Worm (Caenorhabditis elegans) whole organism, young adult: ENCODE measurements around the gene R02D5.9.

Experiments used
- B0261.1 ChIP-seq: sonication (generic microtip); optimal IDR thresholded peaks from 2 replicates; lab custom pipeline; 2016; ENCODE audit warnings: mild to moderate bottlenecking, missing genetic modification characterization, moderate library complexity, missing compliant biosample characterization
- B0336.3 ChIP-seq: fragments of 200-800 bp; sonication (Bioruptor generic); IDR thresholded peaks from 2 replicates; pipeline ENCODE4 v1.3.6; 2022; ENCODE audit warnings: missing genetic modification characterization, missing compliant biosample characterization
- F23B12.7 ChIP-seq: sonication (generic microtip); optimal IDR thresholded peaks from 2 replicates; lab custom pipeline; 2017; ENCODE audit warnings: missing genetic modification characterization, mild to moderate bottlenecking, missing compliant biosample characterization, antibody characterized with exemption, moderate library complexity; ENCODE audit not compliant: insufficient read depth
- F33H1.4 ChIP-seq: fragments of 200-800 bp; sonication (Bioruptor generic); IDR thresholded peaks from 2 replicates; pipeline ENCODE4 v1.3.6; 2022; ENCODE audit warnings: missing genetic modification reagents, missing genetic modification characterization, missing compliant biosample characterization
- F37B4.10 ChIP-seq: fragments of 200-800 bp; sonication (Bioruptor generic); IDR thresholded peaks from 2 replicates; pipeline ENCODE4 v1.3.6; 2022; ENCODE audit warnings: missing genetic modification characterization, missing compliant biosample characterization
- F55B11.4 ChIP-seq: sonication (generic microtip); optimal IDR thresholded peaks from 2 replicates; lab custom pipeline; 2016; ENCODE audit warnings: missing compliant biosample characterization, missing genetic modification characterization, borderline replicate concordance; ENCODE audit not compliant: insufficient read depth
- Y53G8AR.9 ChIP-seq: fragments of 200-800 bp; sonication (Bioruptor generic); conservative IDR thresholded peaks from 2 replicates; pipeline ENCODE4 v1.3.6; 2022; ENCODE audit warnings: missing genetic modification reagents, missing genetic modification characterization, missing compliant biosample characterization
- Y56A3A.18 ChIP-seq: fragments of 200-800 bp; sonication (Bioruptor generic); IDR thresholded peaks from 2 replicates; pipeline ENCODE4 v1.3.6; 2022; ENCODE audit warnings: missing genetic modification reagents, missing genetic modification characterization, missing compliant biosample characterization
- Y79H2A.3 ChIP-seq: fragments of 200-800 bp; sonication (Bioruptor generic); conservative IDR thresholded peaks from 2 replicates; pipeline ENCODE4 v1.3.6; 2022; ENCODE audit warnings: missing genetic modification reagents, missing genetic modification characterization, missing compliant biosample characterization
- ZK185.1 ChIP-seq: sonication (generic microtip); optimal IDR thresholded peaks from 2 replicates; lab custom pipeline; 2016; ENCODE audit warnings: mild to moderate bottlenecking, missing genetic modification characterization, missing compliant biosample characterization; ENCODE audit not compliant: poor library complexity, severe bottlenecking
- aptf-2 ChIP-seq: fragments of 200-800 bp; sonication (Bioruptor generic); conservative IDR thresholded peaks from 2 replicates; pipeline ENCODE4 v1.3.6; 2022; ENCODE audit warnings: missing genetic modification reagents, missing genetic modification characterization, missing compliant biosample characterization
- attf-6 ChIP-seq: fragments of 200-800 bp; sonication (Bioruptor generic); IDR thresholded peaks from 2 replicates; pipeline ENCODE4 v1.3.6; 2022; ENCODE audit warnings: missing genetic modification reagents, missing genetic modification characterization, missing compliant biosample characterization
- bed-2 ChIP-seq: fragments of 200-800 bp; sonication (Bioruptor generic); IDR thresholded peaks from 2 replicates; pipeline ENCODE4 v1.3.6; 2022; ENCODE audit warnings: missing genetic modification reagents, missing genetic modification characterization, missing compliant biosample characterization
- cebp-2 ChIP-seq: fragments of 200-800 bp; sonication (Bioruptor generic); IDR thresholded peaks from 2 replicates; pipeline ENCODE4 v1.3.6; 2022; ENCODE audit warnings: missing genetic modification characterization, missing compliant biosample characterization
- die-1 ChIP-seq: sonication (generic microtip); optimal IDR thresholded peaks from 2 replicates; lab custom pipeline; 2016; ENCODE audit warnings: missing genotype, mild to moderate bottlenecking, missing genetic modification characterization, missing compliant biosample characterization
- dox-1 ChIP-seq: fragments of 200-800 bp; sonication (Bioruptor generic); IDR thresholded peaks from 2 replicates; pipeline ENCODE4 v1.3.6; 2022; ENCODE audit warnings: missing genetic modification reagents, missing genetic modification characterization, missing compliant biosample characterization
- efl-1 ChIP-seq: fragments of 150-350 bp; optimal IDR thresholded peaks from 2 replicates; lab custom pipeline; 2014; ENCODE audit warnings: missing biosample characterization, missing genetic modification reagents, missing genetic modification characterization
- egrh-3 ChIP-seq: fragments of 200-800 bp; sonication (Bioruptor generic); IDR thresholded peaks from 2 replicates; pipeline ENCODE4 v1.3.6; 2022; ENCODE audit warnings: missing genetic modification reagents, missing genetic modification characterization, missing compliant biosample characterization
- ekl-4 ChIP-seq: fragments of 200-800 bp; sonication (Bioruptor generic); IDR thresholded peaks from 2 replicates; pipeline ENCODE4 v1.3.6; 2022; ENCODE audit warnings: missing genetic modification reagents, missing genetic modification characterization, missing compliant biosample characterization
- ets-4 ChIP-seq: fragments of 200-800 bp; sonication (Bioruptor generic); optimal IDR thresholded peaks from 2 replicates; lab custom pipeline; 2018; ENCODE audit warnings: mild to moderate bottlenecking, missing genetic modification characterization, missing compliant biosample characterization
- hlh-12 ChIP-seq: sonication (generic microtip); optimal IDR thresholded peaks from 2 replicates; lab custom pipeline; 2016; ENCODE audit warnings: missing genetic modification characterization, missing compliant biosample characterization
- hlh-26 ChIP-seq: fragments of 200-800 bp; sonication (Bioruptor generic); conservative IDR thresholded peaks from 2 replicates; pipeline ENCODE4 v1.3.6; 2022; ENCODE audit warnings: missing genetic modification reagents, missing genetic modification characterization, missing compliant biosample characterization
- hmg-1.2 ChIP-seq: fragments of 200-800 bp; sonication (Bioruptor generic); IDR thresholded peaks from 2 replicates; pipeline ENCODE4 v1.3.6; 2022; ENCODE audit warnings: missing genetic modification reagents, missing genetic modification characterization, missing compliant biosample characterization
- hsf-1 ChIP-seq: fragments of 200-800 bp; sonication (Bioruptor generic); IDR thresholded peaks from 2 replicates; pipeline ENCODE4 v1.3.6; 2022; ENCODE audit warnings: missing genetic modification reagents, missing genetic modification characterization, missing compliant biosample characterization
- lin-35 ChIP-seq, 3 experiments: fragments of 150-350 bp in 2 of 3; sonication (generic microtip) in 1 of 3; optimal IDR thresholded peaks; 2 replicates each; lab custom pipeline; 2014 to 2018; ENCODE audit warnings: missing biosample characterization in 3 of 3, missing genetic modification characterization in 3 of 3, missing genetic modification reagents in 3 of 3
- lin-54 ChIP-seq: fragments of 200-800 bp; sonication (Bioruptor generic); optimal IDR thresholded peaks from 2 replicates; lab custom pipeline; 2018; ENCODE audit warnings: mild to moderate bottlenecking, missing genetic modification characterization, missing compliant biosample characterization
- lir-1 ChIP-seq: fragments of 200-800 bp; sonication (Bioruptor generic); conservative IDR thresholded peaks from 2 replicates; pipeline ENCODE4 v1.3.6; 2022; ENCODE audit warnings: missing genetic modification reagents, missing genetic modification characterization, missing compliant biosample characterization
- lsl-1 ChIP-seq: fragments of 200-800 bp; sonication (Bioruptor generic); optimal IDR thresholded peaks from 2 replicates; lab custom pipeline; 2018; ENCODE audit warnings: mild to moderate bottlenecking, missing genetic modification characterization, moderate library complexity, missing compliant biosample characterization
- madf-10 ChIP-seq: sonication (generic microtip); optimal IDR thresholded peaks from 2 replicates; lab custom pipeline; 2016; ENCODE audit warnings: mild to moderate bottlenecking, missing genetic modification characterization, missing compliant biosample characterization
- madf-8 ChIP-seq: fragments of 200-800 bp; sonication (Bioruptor generic); conservative IDR thresholded peaks from 2 replicates; pipeline ENCODE4 v1.3.6; 2022; ENCODE audit warnings: missing genetic modification reagents, missing genetic modification characterization, missing compliant biosample characterization
- nfya-2 ChIP-seq: fragments of 200-800 bp; sonication (Bioruptor generic); IDR thresholded peaks from 2 replicates; pipeline ENCODE4 v1.3.6; 2022; ENCODE audit warnings: missing genetic modification reagents, missing genetic modification characterization, missing compliant biosample characterization
- nfyb-1 ChIP-seq: fragments of 200-800 bp; sonication (Bioruptor generic); IDR thresholded peaks from 2 replicates; pipeline ENCODE4 v1.3.6; 2022; ENCODE audit warnings: missing genetic modification reagents, missing genetic modification characterization, missing compliant biosample characterization
- nhr-27 ChIP-seq: fragments of 200-800 bp; sonication (Bioruptor generic); optimal IDR thresholded peaks from 2 replicates; lab custom pipeline; 2018; ENCODE audit warnings: mild to moderate bottlenecking, missing genetic modification characterization, moderate library complexity, missing compliant biosample characterization
- nhr-80 ChIP-seq: sonication (generic microtip); optimal IDR thresholded peaks from 2 replicates; lab custom pipeline; 2016; ENCODE audit warnings: missing genetic modification characterization, missing compliant biosample characterization
- rcor-1 ChIP-seq: fragments of 200-800 bp; sonication (Bioruptor generic); IDR thresholded peaks from 2 replicates; pipeline ENCODE4 v1.3.6; 2022; ENCODE audit warnings: missing genetic modification reagents, missing genetic modification characterization, missing compliant biosample characterization
- rpc-1 ChIP-seq, 2 experiments: fragments of 150-350 bp in 1 of 2; sonication (generic microtip) in 1 of 2; optimal IDR thresholded peaks; 2 replicates each; lab custom pipeline; 2014 to 2018; ENCODE audit warnings: missing biosample characterization in 1 of 2, missing genetic modification characterization in 1 of 2, missing genetic modification reagents in 1 of 2, missing genotype in 1 of 2
- sdz-38 ChIP-seq: sonication (generic microtip); optimal IDR thresholded peaks from 2 replicates; lab custom pipeline; 2016; ENCODE audit warnings: missing genotype, missing genetic modification characterization, missing compliant biosample characterization
- snpc-1.1 ChIP-seq: sonication (generic microtip); optimal IDR thresholded peaks from 2 replicates; lab custom pipeline; 2017; ENCODE audit warnings: missing genetic modification characterization, mild to moderate bottlenecking, missing compliant biosample characterization, antibody characterized with exemption, moderate library complexity, missing genotype, missing genetic modification reagents; ENCODE audit not compliant: insufficient read depth
- snpc-1.3 ChIP-seq: sonication (generic microtip); optimal IDR thresholded peaks from 2 replicates; lab custom pipeline; 2017; ENCODE audit warnings: missing genetic modification characterization, mild to moderate bottlenecking, missing compliant biosample characterization, antibody characterized with exemption, moderate library complexity, missing genotype, missing genetic modification reagents; ENCODE audit not compliant: insufficient read depth
- snpc-3.4 ChIP-seq: sonication (generic microtip); optimal IDR thresholded peaks from 2 replicates; lab custom pipeline; 2017; ENCODE audit warnings: missing genetic modification characterization, mild to moderate bottlenecking, missing compliant biosample characterization, antibody characterized with exemption, moderate library complexity, missing genotype, missing genetic modification reagents
- snpc-4 ChIP-seq, 5 experiments: fragments of 150-350 bp in 1 of 5; sonication (generic microtip) in 4 of 5; optimal IDR thresholded peaks; 2 replicates each; lab custom pipeline; 2014 to 2018; ENCODE audit warnings: missing genetic modification characterization in 5 of 5, missing biosample characterization in 3 of 5, antibody characterized with exemption in 2 of 5, mild to moderate bottlenecking in 2 of 5, missing compliant biosample characterization in 2 of 5, missing genotype in 2 of 5, moderate library complexity in 2 of 5, missing genetic modification reagents in 1 of 5
- ztf-18 ChIP-seq: sonication (generic microtip); optimal IDR thresholded peaks from 2 replicates; lab custom pipeline; 2016; ENCODE audit warnings: missing genotype, mild to moderate bottlenecking, missing genetic modification characterization, missing compliant biosample characterization
- ztf-3 ChIP-seq: fragments of 200-800 bp; sonication (Bioruptor generic); optimal IDR thresholded peaks from 2 replicates; lab custom pipeline; 2018; ENCODE audit warnings: mild to moderate bottlenecking, missing genetic modification characterization, missing compliant biosample characterization

Gene R02D5.9

ce11 chrV:14468931-14469330, 42.0 kb downstream of the R02D5.9 start, which contains the start of gene clec-57:
Gene clec-57, plus strand, starts transcription at chrV:14469231.
- TF ChIP-seq ztf-3 (GFP tag; lab: Kevin White, UChicago) (no peak), lir-1 (no peak), ets-4 (GFP tag; lab: Kevin White, UChicago) (no peak), hmg-1.2 (GFP tag; lab: Robert Waterston, UW) (no peak)

ce11 chrV:14468196-14468874, 42.6 kb downstream of the R02D5.9 start, which contains the start of gene srz-97:
Gene srz-97, minus strand, starts transcription at chrV:14468246.
- TF ChIP-seq nhr-80 (tag; lab: Kevin White, UChicago) (no peak), ekl-4 (GFP tag; lab: Robert Waterston, UW) (peak; percentile 37; the same call in 1 of the 2 replicates), hlh-26 (GFP tag; lab: Robert Waterston, UW) (no peak), B0261.1 (peak; percentile 17), efl-1 (GFP tag; lab: Kevin White, UChicago) (no peak), Y56A3A.18 (GFP tag; lab: Robert Waterston, UW) (peak; percentile 48; the same call in 1 of the 2 replicates), rpc-1 (optimal IDR thresholded peaks at IDR 0.05; lab: Kevin White, UChicago) (no peak), rpc-1 (tag; optimal IDR thresholded peaks at IDR 0.05; lab: Kevin White, UChicago) (no peak), snpc-4 (GFP tag; optimal IDR thresholded peaks at IDR 0.05; lab: Kevin White, UChicago) (peak; percentile 94), snpc-4 (tag; optimal IDR thresholded peaks at IDR 0.05; lab: Kevin White, UChicago) (peak; percentile 93 to 99 (median 98)), F33H1.4 (GFP tag; lab: Robert Waterston, UW) (peak; percentile 35; the same call in 1 of the 2 replicates), madf-8 (peak; percentile 46), B0336.3 (peak; percentile 62), lsl-1 (GFP tag; lab: Kevin White, UChicago) (peak; percentile 59), hlh-12 (no peak), lin-35 (GFP tag; optimal IDR thresholded peaks at IDR 0.05; lab: Kevin White, UChicago) (no peak), attf-6 (peak; percentile 84), F23B12.7 (tag; lab: Kevin White, UChicago) (no peak), hsf-1 (GFP tag; lab: Robert Waterston, UW) (0 out of 2 replicates have a peak, but pooled peaks have one; percentile 25), rcor-1 (peak; percentile 81), nfya-2 (GFP tag; lab: Robert Waterston, UW) (no peak), Y79H2A.3 (GFP tag; lab: Robert Waterston, UW) (0 out of 2 replicates have a peak, but pooled peaks have one; percentile 42), sdz-38 (tag; lab: Kevin White, UChicago) (no peak), egrh-3 (GFP tag; lab: Robert Waterston, UW) (0 out of 2 replicates have a peak, but pooled peaks have one; percentile 31), Y53G8AR.9 (0 out of 2 replicates have a peak, but pooled peaks have one; percentile 61), snpc-1.3 (tag; lab: Kevin White, UChicago) (peak; percentile 39), dox-1 (GFP tag; lab: Robert Waterston, UW) (peak; percentile 88), ztf-18 (tag; lab: Kevin White, UChicago) (peak; percentile 27), cebp-2 (GFP tag; lab: Robert Waterston, UW) (no peak), bed-2 (peak; percentile 37; the same call in 1 of the 2 replicates), madf-10 (tag; lab: Kevin White, UChicago) (peak; percentile 12), nfyb-1 (GFP tag; lab: Robert Waterston, UW) (peak; percentile 65), die-1 (tag; lab: Kevin White, UChicago) (peak; percentile 32), F55B11.4 (no peak), snpc-1.1 (tag; lab: Kevin White, UChicago) (peak; percentile 93), ZK185.1 (tag; lab: Kevin White, UChicago) (peak; percentile 13), lin-54 (GFP tag; lab: Kevin White, UChicago) (peak; percentile 13), aptf-2 (peak; percentile 64; the same call in 1 of the 2 replicates), snpc-3.4 (tag; lab: Kevin White, UChicago) (peak; percentile 39), nhr-27 (tag; lab: Kevin White, UChicago) (no peak), F37B4.10 (0 out of 2 replicates have a peak, but pooled peaks have one; percentile 73)
